Worm (Caenorhabditis elegans): Measurements from ENCODE around the gene fbxa-208.

The fbxa-208 gene

DNA sequence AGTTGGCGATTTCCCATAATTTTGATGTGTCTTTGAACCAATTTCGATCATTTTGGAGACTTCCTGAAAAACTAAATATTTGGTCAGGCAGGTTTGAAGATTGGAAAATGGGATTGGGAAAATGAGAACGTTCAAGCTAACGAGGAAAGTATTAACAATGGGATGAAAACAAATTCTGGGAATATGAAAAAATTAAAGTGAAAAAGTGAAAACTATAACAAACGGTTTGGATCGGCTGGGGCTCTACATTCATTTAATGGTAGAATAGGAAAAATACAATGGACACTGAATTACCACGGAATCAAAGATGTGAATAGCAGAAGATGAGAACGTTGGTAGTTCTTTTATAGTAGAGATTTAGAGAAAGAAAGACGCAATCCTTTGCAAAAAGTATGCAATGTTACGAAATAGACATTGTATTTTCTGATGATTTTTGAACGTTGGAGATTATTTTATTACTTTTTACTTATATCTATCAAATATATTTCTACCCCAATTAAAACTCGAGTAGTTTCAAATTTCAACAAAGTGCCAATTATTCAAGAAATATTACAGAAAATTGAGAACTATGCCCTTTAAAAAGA lies 31.9 kb downstream of the fbxa-208 start, which contains the start of gene fbxa-50:
TSS of gene fbxa-50 (minus strand) at position 51 of the 584 bp plus-strand sequence.
- no peak for TF ChIP-seq unc-62 (GFP tag; optimal IDR thresholded peaks at IDR 0.05)

ce11 chrIII:1289139-1289538 lies 32.5 kb downstream of the fbxa-208 start:
- TF ChIP-seq unc-62 (GFP tag; optimal IDR thresholded peaks at IDR 0.05): no peak

- no peak for TF ChIP-seq unc-62 (GFP tag; optimal IDR thresholded peaks at IDR 0.05)
Observed at ce11 chrIII:1293135-1293534, 36.5 kb downstream of the fbxa-208 start, which contains the start of gene fbxa-36. Gene fbxa-36, minus strand, starts transcription at chrIII:1293235.

- TF ChIP-seq unc-62 (GFP tag; optimal IDR thresholded peaks at IDR 0.05): no peak
Observed at ce11 chrIII:1295149-1295716, 38.6 kb downstream of the fbxa-208 start, which contains the start of gene fbxa-35. Gene fbxa-35, plus strand, starts transcription at chrIII:1295666.

DNA sequence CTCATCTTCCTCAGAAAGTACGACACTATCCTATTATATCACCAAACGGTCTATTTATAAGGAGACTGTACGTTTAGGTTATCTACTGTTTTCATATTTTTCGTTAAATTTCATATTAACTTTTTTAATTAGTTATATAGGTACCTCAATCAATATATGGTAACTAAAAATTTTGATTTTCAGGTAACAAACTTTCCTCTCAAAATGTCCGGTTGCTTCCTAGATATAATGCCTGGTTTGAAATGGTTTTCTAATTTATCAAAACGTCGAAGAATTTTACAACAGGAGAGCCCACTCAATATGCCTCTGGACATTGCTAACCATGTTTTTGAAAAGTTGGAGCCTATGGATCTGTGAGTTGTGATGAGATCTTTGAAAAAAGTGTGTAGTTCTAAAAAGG lies 41.0 kb downstream of the fbxa-208 start, which contains the start of gene fbxa-28:
TSS of gene fbxa-28 (plus strand) at position 301 of the 400 bp plus-strand sequence.
- no peak for TF ChIP-seq unc-62 (GFP tag; optimal IDR thresholded peaks at IDR 0.05)

- no peak for TF ChIP-seq unc-62 (GFP tag; optimal IDR thresholded peaks at IDR 0.05)
Observed at ce11 chrIII:1303414-1303813, 46.8 kb downstream of the fbxa-208 start, which contains the start of gene fbxa-75. Gene fbxa-75, plus strand, starts transcription at chrIII:1303714.

DNA sequence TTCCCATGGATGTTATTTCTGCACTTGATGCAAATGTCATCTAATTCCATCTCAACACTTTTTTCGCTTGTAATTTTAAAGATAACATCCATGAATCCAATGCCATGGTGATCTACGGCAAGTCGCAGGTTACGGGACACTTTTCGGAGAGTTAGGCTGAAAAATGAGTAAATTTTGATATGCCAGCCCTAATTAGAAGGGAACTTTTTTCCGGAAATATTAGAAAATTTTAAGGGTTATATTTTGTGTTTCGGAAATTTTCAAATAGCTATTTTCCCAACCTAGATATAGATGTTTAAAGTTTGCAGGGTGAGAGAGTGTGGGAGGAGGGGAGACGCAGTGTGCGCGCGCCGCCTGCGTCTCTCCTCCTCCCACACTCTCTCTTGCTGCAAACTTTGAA lies 50.7 kb downstream of the fbxa-208 start:
- TF ChIP-seq unc-62 (GFP tag; optimal IDR thresholded peaks at IDR 0.05): no peak

- no peak for TF ChIP-seq unc-62 (GFP tag; optimal IDR thresholded peaks at IDR 0.05)
Observed at ce11 chrIII:1308209-1308608, 51.6 kb downstream of the fbxa-208 start, which contains the start of gene fbxa-79. Gene fbxa-79, minus strand, starts transcription at chrIII:1308294.

ce11 chrIII:1308887-1309286 lies 52.3 kb downstream of the fbxa-208 start, which contains the start of gene Y82E9BL.12:
Gene Y82E9BL.12, plus strand, starts transcription at chrIII:1309187.
- TF ChIP-seq unc-62 (GFP tag; optimal IDR thresholded peaks at IDR 0.05): no peak
